Fruit fly (Drosophila melanogaster) whole organism, embryonic: Measurements from ENCODE around the gene CG10584.

Experiments used
- Camta ChIP-seq: fragments of 200-800 bp; sonication (Bioruptor generic); optimal IDR thresholded peaks from 2 replicates; lab custom pipeline; 2016; ENCODE audit warnings: missing biosample characterization, missing genetic modification characterization
- Dip2 ChIP-seq: fragments of 200-800 bp; sonication (Bioruptor generic); IDR thresholded peaks from 2 replicates; pipeline ENCODE4 v1.3.6; 2022; ENCODE audit warnings: missing biosample characterization, missing genetic modification characterization

DNA sequence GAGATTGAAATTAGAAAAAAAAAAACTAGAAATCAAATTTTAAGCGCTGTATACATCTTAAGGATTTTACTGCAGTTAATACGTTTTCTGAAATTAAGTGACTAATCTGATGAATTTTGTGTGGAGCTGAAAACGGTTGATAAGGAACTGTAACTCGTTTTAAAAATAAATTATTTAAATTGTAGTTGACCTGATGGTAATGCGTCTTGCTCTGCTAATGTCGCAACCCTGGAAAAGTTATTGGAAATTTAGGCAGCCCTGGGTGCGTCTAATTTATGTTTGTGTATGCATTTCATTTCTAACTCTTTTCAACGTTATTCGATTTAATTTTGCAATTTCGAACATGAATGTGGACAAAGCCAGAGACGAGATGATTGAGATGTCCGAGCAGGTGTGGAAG lies 39.8 kb downstream of the CG10584 start, which contains the start of gene CG12984:
- TF ChIP-seq Camta (GFP tag; lab: Kevin White, UChicago) (no peak), Dip2 (GFP tag; lab: Robert Waterston, UW) (no peak)
